Fruit fly (Drosophila melanogaster) whole organism, pupa: ENCODE data around the gene Rbp.
A peak's percentile ranks its signal among the peaks of the same experiment; 100 is the strongest.

Source experiments
- CG10348 ChIP-seq: fragments of 200-800 bp; sonication (Bioruptor generic); IDR thresholded peaks from 2 replicates; pipeline ENCODE4 v1.3.6; 2022; ENCODE audit warnings: missing biosample characterization, missing genetic modification characterization
- CG12605 ChIP-seq: fragments of 200-800 bp; sonication (Bioruptor generic); IDR thresholded peaks from 2 replicates; pipeline ENCODE4 v1.3.6; 2022; ENCODE audit warnings: missing biosample characterization, missing genetic modification characterization
- CG13204 ChIP-seq: fragments of 200-800 bp; sonication (Bioruptor generic); optimal IDR thresholded peaks from 2 replicates; lab custom pipeline; 2018; ENCODE audit warnings: missing biosample characterization, mild to moderate bottlenecking, missing genetic modification characterization, moderate library complexity
- CG14655 ChIP-seq: fragments of 200-800 bp; sonication (Bioruptor generic); optimal IDR thresholded peaks from 3 replicates; lab custom pipeline; 2017; ENCODE audit warnings: mild to moderate bottlenecking, missing biosample characterization, missing genetic modification reagents, missing genetic modification characterization
- CG15710 ChIP-seq: fragments of 200-800 bp; sonication (Bioruptor generic); optimal IDR thresholded peaks from 2 replicates; lab custom pipeline; 2018; ENCODE audit warnings: missing biosample characterization, mild to moderate bottlenecking, missing genetic modification characterization, moderate library complexity
- CG17806 ChIP-seq: fragments of 200-800 bp; sonication (Bioruptor generic); optimal IDR thresholded peaks from 2 replicates; lab custom pipeline; 2018; ENCODE audit warnings: missing biosample characterization, mild to moderate bottlenecking, missing genetic modification characterization, moderate library complexity
- CG32121 ChIP-seq: fragments of 200-800 bp; sonication (Bioruptor generic); IDR thresholded peaks from 2 replicates; pipeline ENCODE4 v1.3.6; 2022; ENCODE audit warnings: missing biosample characterization, missing genetic modification characterization
- CG34367 ChIP-seq: fragments of 200-800 bp; sonication (Bioruptor generic); optimal IDR thresholded peaks from 2 replicates; lab custom pipeline; 2018; ENCODE audit warnings: missing biosample characterization, mild to moderate bottlenecking, missing genetic modification characterization
- CG4496 ChIP-seq: fragments of 200-800 bp; sonication (Bioruptor generic); IDR thresholded peaks from 3 replicates; pipeline ENCODE4 v1.3.6; 2022; ENCODE audit warnings: missing biosample characterization, missing genetic modification characterization
- CG8159 ChIP-seq: fragments of 200-800 bp; sonication (Bioruptor generic); optimal IDR thresholded peaks from 3 replicates; lab custom pipeline; 2018; ENCODE audit warnings: missing biosample characterization, mild to moderate bottlenecking, missing genetic modification characterization, moderate library complexity
- CG8301 ChIP-seq: fragments of 200-800 bp; sonication (Bioruptor generic); optimal IDR thresholded peaks from 2 replicates; lab custom pipeline; 2018; ENCODE audit warnings: missing biosample characterization, mild to moderate bottlenecking, missing genetic modification characterization
- CG9948 ChIP-seq: fragments of 200-800 bp; sonication (Bioruptor generic); optimal IDR thresholded peaks from 2 replicates; lab custom pipeline; 2018; ENCODE audit warnings: missing biosample characterization, mild to moderate bottlenecking, missing genetic modification characterization, moderate library complexity
- D1 ChIP-seq: fragments of 200-800 bp; sonication (Bioruptor generic); optimal IDR thresholded peaks from 2 replicates; lab custom pipeline; 2018; ENCODE audit warnings: missing biosample characterization, mild to moderate bottlenecking, missing genetic modification characterization, moderate library complexity
- EcR ChIP-seq: fragments of 200-800 bp; sonication (Bioruptor generic); optimal IDR thresholded peaks from 3 replicates; lab custom pipeline; 2019; ENCODE audit warnings: missing biosample characterization, missing genetic modification characterization, mild to moderate bottlenecking, moderate library complexity, missing genetic modification reagents
- Ets98B ChIP-seq: fragments of 200-800 bp; sonication (Bioruptor generic); IDR thresholded peaks from 2 replicates; pipeline ENCODE4 v1.3.6; 2022; ENCODE audit warnings: missing biosample characterization, missing genetic modification characterization
- Pif1A ChIP-seq: fragments of 200-800 bp; sonication (Bioruptor generic); optimal IDR thresholded peaks from 3 replicates; lab custom pipeline; 2016; ENCODE audit warnings: missing biosample characterization, missing genetic modification characterization
- Pif1B ChIP-seq: fragments of 200-800 bp; sonication (Bioruptor generic); optimal IDR thresholded peaks from 3 replicates; lab custom pipeline; 2016; ENCODE audit warnings: missing biosample characterization, missing genetic modification characterization
- Snoo ChIP-seq: fragments of 200-800 bp; sonication (Bioruptor generic); optimal IDR thresholded peaks from 3 replicates; lab custom pipeline; 2017; ENCODE audit warnings: missing biosample characterization, mild to moderate bottlenecking, missing genetic modification characterization, inconsistent platforms
- fd96Ca ChIP-seq: fragments of 200-800 bp; sonication (Bioruptor generic); IDR thresholded peaks from 3 replicates; pipeline ENCODE4 v1.3.6; 2022; ENCODE audit warnings: missing biosample characterization, missing genetic modification characterization
- gl ChIP-seq: fragments of 200-800 bp; sonication (Bioruptor generic); optimal IDR thresholded peaks from 2 replicates; lab custom pipeline; 2018; ENCODE audit warnings: missing biosample characterization, mild to moderate bottlenecking, missing genetic modification characterization
- rn ChIP-seq: fragments of 200-800 bp; sonication (Bioruptor generic); IDR thresholded peaks from 2 replicates; pipeline ENCODE4 v1.3.6; 2022; ENCODE audit warnings: missing biosample characterization, missing genetic modification characterization

Gene Rbp

dm6 chr3R:15414936-15415601 is 40.6 kb downstream of the Rbp start:
- no peak for TF ChIP-seq CG17806
- TF ChIP-seq CG34367 (tag; lab: Kevin White, UChicago) = no peak
- no peak for TF ChIP-seq D1 (tag; lab: Kevin White, UChicago)
- no peak for TF ChIP-seq CG13204 (GFP tag; lab: Kevin White, UChicago)
- no peak for TF ChIP-seq EcR (GFP tag; lab: Kevin White, UChicago)
- TF ChIP-seq CG9948 = no peak
- TF ChIP-seq Ets98B (GFP tag; lab: Robert Waterston, UW) = no peak
- no peak for TF ChIP-seq CG32121 (GFP tag; lab: Robert Waterston, UW)
- TF ChIP-seq gl (tag; lab: Kevin White, UChicago) = no peak
- TF ChIP-seq Snoo (tag; lab: Kevin White, UChicago) = no peak
- TF ChIP-seq CG14655 (GFP tag; lab: Kevin White, UChicago) = no peak
- TF ChIP-seq CG12605 = no peak
- no peak for TF ChIP-seq Pif1A (GFP tag; lab: Kevin White, UChicago)
- TF ChIP-seq CG8159 (tag; lab: Kevin White, UChicago) = no peak
- no peak for TF ChIP-seq CG10348
- no peak for TF ChIP-seq CG4496
- TF ChIP-seq CG8301 (tag; lab: Kevin White, UChicago) = no peak

- no peak for TF ChIP-seq EcR (GFP tag; lab: Kevin White, UChicago)
- TF ChIP-seq CG13204 (GFP tag; lab: Kevin White, UChicago) = no peak
- TF ChIP-seq CG17806 = no peak
- no peak for TF ChIP-seq rn (GFP tag; lab: Robert Waterston, UW)
- TF ChIP-seq Pif1A (GFP tag; lab: Kevin White, UChicago) = no peak
- no peak for TF ChIP-seq CG9948
- no peak for TF ChIP-seq CG12605
- no peak for TF ChIP-seq D1 (tag; lab: Kevin White, UChicago)
- TF ChIP-seq Ets98B (GFP tag; lab: Robert Waterston, UW) = no peak
- no peak for TF ChIP-seq CG14655 (GFP tag; lab: Kevin White, UChicago)
- no peak for TF ChIP-seq gl (tag; lab: Kevin White, UChicago)
- no peak for TF ChIP-seq Pif1B
Measured at dm6 chr3R:15417761-15418754, 43.6 kb downstream of the Rbp start.

- TF ChIP-seq CG15710 (tag; lab: Kevin White, UChicago) (peak; percentile 47), Snoo (tag; lab: Kevin White, UChicago) (no peak), CG34367 (tag; lab: Kevin White, UChicago) (no peak), Pif1A (GFP tag; lab: Kevin White, UChicago) (peak; percentile 9), fd96Ca (GFP tag; lab: Robert Waterston, UW) (no peak), CG8159 (tag; lab: Kevin White, UChicago) (peak; percentile 54), CG9948 (peak; percentile 36), CG17806 (peak; percentile 6), CG13204 (GFP tag; lab: Kevin White, UChicago) (peak; percentile 0)
Measured at dm6 chr3R:15418824-15419530, 44.5 kb downstream of the Rbp start.

- no peak for TF ChIP-seq D1 (tag; lab: Kevin White, UChicago)
- peak; percentile 46 for TF ChIP-seq EcR (GFP tag; lab: Kevin White, UChicago)
- 0 out of 3 replicates have a peak, but pooled peaks have one; percentile 43 for TF ChIP-seq CG4496
- TF ChIP-seq fd96Ca (GFP tag; lab: Robert Waterston, UW) = 0 out of 3 replicates have a peak, but pooled peaks have one; percentile 41
- TF ChIP-seq CG10348 = 0 out of 2 replicates have a peak, but pooled peaks have one; percentile 10
- TF ChIP-seq CG32121 (GFP tag; lab: Robert Waterston, UW) = 0 out of 2 replicates have a peak, but pooled peaks have one; percentile 13
- TF ChIP-seq CG8159 (tag; lab: Kevin White, UChicago) = no peak
- no peak for TF ChIP-seq CG9948
- TF ChIP-seq CG17806 = no peak
- TF ChIP-seq CG13204 (GFP tag; lab: Kevin White, UChicago) = peak; percentile 45
Measured at dm6 chr3R:15420375-15420931, 46.0 kb downstream of the Rbp start.

- TF ChIP-seq CG8301 (tag; lab: Kevin White, UChicago) (no peak), EcR (GFP tag; lab: Kevin White, UChicago) (no peak), CG32121 (GFP tag; lab: Robert Waterston, UW) (no peak), Snoo (tag; lab: Kevin White, UChicago) (no peak), CG12605 (no peak)
Measured at dm6 chr3R:15424187-15424586, 49.8 kb downstream of the Rbp start.
